Fruit fly (Drosophila melanogaster): ENCODE results near the gene CG7920.
A peak's percentile ranks its signal among the peaks of the same experiment; 100 is the strongest.

The CG7920 gene

DNA sequence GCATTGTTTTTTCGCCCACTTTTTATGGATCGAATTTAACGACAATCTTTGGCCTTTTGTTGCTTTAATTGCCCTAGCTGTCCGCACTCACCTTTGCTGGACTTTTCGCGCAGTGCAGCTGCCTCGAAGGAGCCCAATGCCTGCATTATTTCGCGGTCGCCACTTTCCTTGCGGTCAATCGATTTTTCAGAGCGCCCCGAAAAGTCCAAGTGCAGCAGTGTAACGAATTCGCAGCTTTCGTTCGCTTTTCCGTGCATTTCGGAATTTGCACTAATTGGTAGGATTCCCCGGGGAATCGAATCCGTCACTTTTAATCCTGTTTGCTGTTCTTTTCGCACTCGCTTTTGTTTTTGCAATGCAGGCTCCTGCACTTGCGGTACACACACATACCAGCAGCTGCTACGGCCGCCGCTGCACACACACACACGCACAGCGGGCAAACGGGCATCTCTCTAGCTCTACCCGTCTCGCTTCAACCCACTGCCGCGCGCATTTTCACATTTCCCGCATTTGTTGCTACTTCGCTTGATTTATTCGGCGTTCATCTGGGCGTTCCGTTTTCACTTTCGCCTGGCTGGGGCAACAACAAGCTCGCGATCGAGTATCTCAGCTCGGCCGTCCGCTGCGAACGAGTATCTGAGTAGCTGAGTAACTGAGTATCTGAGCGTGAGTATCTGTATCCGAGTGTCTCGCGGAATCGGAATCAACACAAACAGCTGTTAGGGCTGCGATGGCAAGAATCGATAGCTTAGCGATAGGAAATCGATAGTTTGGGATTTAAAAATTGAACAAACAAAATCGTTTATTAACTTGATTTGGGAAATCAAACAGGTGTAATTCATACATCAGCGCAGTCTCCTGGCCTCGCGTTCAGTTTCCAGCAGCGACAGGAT, 6.7 kb upstream of the CG7920 start, which contains the start of gene Mgat2:
Gene Mgat2, minus strand, starts transcription at position 663 of the 893 bp plus-strand sequence.
- TF ChIP-seq h (GFP tag; optimal IDR thresholded peaks at IDR 0.05) (no peak), lola (GFP tag; optimal IDR thresholded peaks at IDR 0.05) (no peak), Jra (GFP tag; optimal IDR thresholded peaks at IDR 0.05) (peak; percentile 59), Myc (optimal IDR thresholded peaks at IDR 0.05) (no peak), jim (GFP tag; optimal IDR thresholded peaks at IDR 0.05) (no peak), br (GFP tag; optimal IDR thresholded peaks at IDR 0.05) (peak; percentile 19), CG32264 (GFP tag; optimal IDR thresholded peaks at IDR 0.05) (no peak), ey (GFP tag; optimal IDR thresholded peaks at IDR 0.05) (no peak), HLH106 (tag; optimal IDR thresholded peaks at IDR 0.05) (no peak), brk (GFP tag; optimal IDR thresholded peaks at IDR 0.05) (no peak), fru (GFP tag; optimal IDR thresholded peaks at IDR 0.05) (no peak), N (GFP tag; optimal IDR thresholded peaks at IDR 0.05) (no peak), rgr (GFP tag; optimal IDR thresholded peaks at IDR 0.05) (no peak), tai (GFP tag; optimal IDR thresholded peaks at IDR 0.05) (no peak), pan (optimal IDR thresholded peaks at IDR 0.05) (no peak), foxo (GFP tag; optimal IDR thresholded peaks at IDR 0.05) (no peak), dmrt93B (GFP tag; optimal IDR thresholded peaks at IDR 0.05) (no peak), GATAd (GFP tag; optimal IDR thresholded peaks at IDR 0.05) (no peak), CrebA (GFP tag; optimal IDR thresholded peaks at IDR 0.05; ENCODE audit: borderline replicate concordance) (no peak), OdsH (GFP tag; optimal IDR thresholded peaks at IDR 0.05) (no peak), Dif (GFP tag; optimal IDR thresholded peaks at IDR 0.05; ENCODE audit: partially characterized antibody) (peak; percentile 81), psq (GFP tag; optimal IDR thresholded peaks at IDR 0.05) (peak; percentile 11), Dfd (GFP tag; optimal IDR thresholded peaks at IDR 0.05) (no peak), sv (GFP tag; optimal IDR thresholded peaks at IDR 0.05) (no peak), Sp1 (GFP tag; optimal IDR thresholded peaks at IDR 0.05) (peak; percentile 57), dsf (GFP tag; optimal IDR thresholded peaks at IDR 0.05; ENCODE audit: borderline replicate concordance) (no peak), dl (GFP tag; optimal IDR thresholded peaks at IDR 0.05; ENCODE audit: insufficient read depth in 1 of 2, partially characterized antibody in 2 of 2) (peak in 1 of 2 experiments; percentile 41), Abd-B (GFP tag; optimal IDR thresholded peaks at IDR 0.05) (no peak), Hr78 (GFP tag; optimal IDR thresholded peaks at IDR 0.05) (no peak), usp (GFP tag; optimal IDR thresholded peaks at IDR 0.05) (no peak), sage (GFP tag; optimal IDR thresholded peaks at IDR 0.05) (no peak), Rel (GFP tag; optimal IDR thresholded peaks at IDR 0.05) (no peak), Rel (tag; optimal IDR thresholded peaks at IDR 0.05) (peak; percentile 70), Vsx2 (GFP tag; optimal IDR thresholded peaks at IDR 0.05; ENCODE audit: partially characterized antibody) (peak; percentile 26), Hr83 (GFP tag; optimal IDR thresholded peaks at IDR 0.05; ENCODE audit: poor library complexity, severe bottlenecking) (no peak), woc (GFP tag; optimal IDR thresholded peaks at IDR 0.05) (no peak), Hnf4 (GFP tag; optimal IDR thresholded peaks at IDR 0.05) (no peak), CG9705 (GFP tag; optimal IDR thresholded peaks at IDR 0.05) (no peak), Mio (GFP tag; optimal IDR thresholded peaks at IDR 0.05) (no peak)

dm6 chr3R:30021009-30021408, 5.9 kb upstream of the CG7920 start:
- TF ChIP-seq ey (GFP tag; optimal IDR thresholded peaks at IDR 0.05) (peak; percentile 20), jim (GFP tag; optimal IDR thresholded peaks at IDR 0.05) (no peak), dmrt93B (GFP tag; optimal IDR thresholded peaks at IDR 0.05) (no peak), psq (GFP tag; optimal IDR thresholded peaks at IDR 0.05) (peak; percentile 14), foxo (GFP tag; optimal IDR thresholded peaks at IDR 0.05) (peak in 1 of 2 experiments; percentile 12), Sp1 (GFP tag; optimal IDR thresholded peaks at IDR 0.05) (peak; percentile 7), rgr (GFP tag; optimal IDR thresholded peaks at IDR 0.05) (peak; percentile 33), fru (GFP tag; optimal IDR thresholded peaks at IDR 0.05) (peak; percentile 22), h (GFP tag; optimal IDR thresholded peaks at IDR 0.05) (peak; percentile 38)

All from whole organism, wandering third instar larva.